Worm (Caenorhabditis elegans) whole organism, L1 larva: ENCODE data around the gene B0361.9.

Experiments
- C16A3.4 ChIP-seq: fragments of 150-350 bp; optimal IDR thresholded peaks from 2 replicates; lab custom pipeline; 2014; ENCODE audit warnings: missing biosample characterization, missing genetic modification characterization
- aha-1 ChIP-seq: fragments of 150-350 bp; optimal IDR thresholded peaks from 2 replicates; lab custom pipeline; 2014; ENCODE audit warnings: missing biosample characterization, missing genetic modification characterization
- ceh-8 ChIP-seq: fragments of 200-800 bp; sonication (Bioruptor generic); optimal IDR thresholded peaks from 2 replicates; lab custom pipeline; 2018; ENCODE audit warnings: mild to moderate bottlenecking, missing genetic modification characterization, moderate library complexity, missing compliant biosample characterization
- ceh-82 ChIP-seq, 3 experiments: fragments of 150-350 bp in 1 of 3; sonication (generic microtip) in 2 of 3; optimal IDR thresholded peaks; 2 replicates each; lab custom pipeline; 2014 to 2017; ENCODE audit warnings: missing biosample characterization in 3 of 3, missing genetic modification characterization in 3 of 3
- dpl-1 ChIP-seq, 3 experiments: fragments of 150-350 bp in 2 of 3; sonication (generic microtip) in 1 of 3; optimal IDR thresholded peaks; 2 replicates each; lab custom pipeline; 2014 to 2017; ENCODE audit warnings: missing biosample characterization in 3 of 3, missing genetic modification characterization in 3 of 3, missing genetic modification reagents in 3 of 3
- dsc-1 ChIP-seq: sonication (generic microtip); optimal IDR thresholded peaks from 2 replicates; lab custom pipeline; 2016; ENCODE audit warnings: mild to moderate bottlenecking, missing genetic modification characterization, missing compliant biosample characterization
- efl-1 ChIP-seq, 4 experiments: fragments of 150-350 bp; optimal IDR thresholded peaks in 3 of 4; peaks in 1 of 4; 1 replicate in 1 of 4; 2 replicates in 3 of 4; lab custom pipeline; 2014; ENCODE audit warnings: missing biosample characterization in 2 of 4, missing genetic modification characterization in 2 of 4, missing genetic modification reagents in 2 of 4
- elt-2 ChIP-seq: sonication (generic microtip); optimal IDR thresholded peaks from 2 replicates; lab custom pipeline; 2016; ENCODE audit warnings: missing genetic modification characterization, mild to moderate bottlenecking, inconsistent platforms, missing compliant biosample characterization, missing genetic modification reagents
- elt-3 ChIP-seq, 6 experiments: fragments of 150-350 bp in 1 of 6; sonication (generic microtip); optimal IDR thresholded peaks; 2 replicates each; lab custom pipeline; 2017 to 2018; ENCODE audit warnings: missing biosample characterization in 6 of 6, missing genetic modification characterization in 6 of 6, inconsistent platforms in 1 of 6
- ets-5 ChIP-seq: fragments of 200-800 bp; sonication (Bioruptor generic); IDR thresholded peaks from 2 replicates; pipeline ENCODE4 v1.3.6; 2022; ENCODE audit warnings: missing genetic modification characterization, missing compliant biosample characterization
- fkh-10 ChIP-seq: sonication (generic microtip); optimal IDR thresholded peaks from 2 replicates; lab custom pipeline; 2017; ENCODE audit warnings: missing biosample characterization, missing genetic modification reagents, missing genetic modification characterization
- fkh-4 ChIP-seq: sonication (generic microtip); optimal IDR thresholded peaks from 2 replicates; lab custom pipeline; 2016; ENCODE audit warnings: missing compliant biosample characterization, missing genetic modification characterization, borderline replicate concordance
- fkh-8 ChIP-seq: sonication (generic microtip); optimal IDR thresholded peaks from 2 replicates; lab custom pipeline; 2016; ENCODE audit warnings: mild to moderate bottlenecking, missing genetic modification characterization, missing compliant biosample characterization
- fos-1 ChIP-seq: fragments of 150-350 bp; optimal IDR thresholded peaks from 2 replicates; lab custom pipeline; 2014; ENCODE audit warnings: missing biosample characterization, missing genetic modification characterization
- grh-1 ChIP-seq: fragments of 200-800 bp; sonication (Bioruptor generic); IDR thresholded peaks from 2 replicates; pipeline ENCODE4 v1.3.6; 2022; ENCODE audit warnings: missing genetic modification reagents, missing genetic modification characterization, missing compliant biosample characterization
- hlh-17 ChIP-seq: fragments of 200-800 bp; sonication (Bioruptor generic); optimal IDR thresholded peaks from 2 replicates; lab custom pipeline; 2018; ENCODE audit warnings: missing genetic modification characterization, mild to moderate bottlenecking, missing compliant biosample characterization, moderate library complexity, borderline replicate concordance
- hpl-2 ChIP-seq: fragments of 150-350 bp; optimal IDR thresholded peaks from 2 replicates; lab custom pipeline; 2014; ENCODE audit warnings: missing biosample characterization, missing genetic modification reagents, missing genetic modification characterization
- irx-1 ChIP-seq: sonication (generic microtip); optimal IDR thresholded peaks from 2 replicates; lab custom pipeline; 2016; ENCODE audit warnings: missing genetic modification characterization, missing compliant biosample characterization
- isw-1 ChIP-seq: fragments of 200-800 bp; sonication (Bioruptor generic); IDR thresholded peaks from 2 replicates; pipeline ENCODE4 v1.3.6; 2022; ENCODE audit warnings: missing genetic modification characterization, missing compliant biosample characterization
- jun-1 ChIP-seq: fragments of 150-350 bp; optimal IDR thresholded peaks from 2 replicates; lab custom pipeline; 2014; ENCODE audit warnings: missing biosample characterization, missing genetic modification reagents, missing genetic modification characterization
- lin-13 ChIP-seq: fragments of 150-350 bp; optimal IDR thresholded peaks from 2 replicates; lab custom pipeline; 2014; ENCODE audit warnings: missing biosample characterization, missing genetic modification reagents, missing genetic modification characterization
- lin-14 ChIP-seq: fragments of 200-800 bp; sonication (Bioruptor generic); optimal IDR thresholded peaks from 2 replicates; lab custom pipeline; 2018; ENCODE audit warnings: mild to moderate bottlenecking, missing genetic modification characterization, moderate library complexity, missing compliant biosample characterization
- lin-35 ChIP-seq, 2 experiments: fragments of 150-350 bp; optimal IDR thresholded peaks; 2 replicates each; lab custom pipeline; 2014; ENCODE audit warnings: missing biosample characterization in 2 of 2, missing genetic modification characterization in 2 of 2, missing genetic modification reagents in 2 of 2
- lir-3 ChIP-seq: sonication (generic microtip); optimal IDR thresholded peaks from 2 replicates; lab custom pipeline; 2016; ENCODE audit warnings: mild to moderate bottlenecking, missing genetic modification characterization, moderate library complexity, missing compliant biosample characterization; ENCODE audit not compliant: poor library complexity
- lsy-2 ChIP-seq, 2 experiments: fragments of 150-350 bp; optimal IDR thresholded peaks; 2 replicates each; lab custom pipeline; 2014; ENCODE audit warnings: missing biosample characterization in 2 of 2, missing genetic modification characterization in 2 of 2
- mdl-1 ChIP-seq, 2 experiments: fragments of 150-350 bp; optimal IDR thresholded peaks; 2 replicates each; lab custom pipeline; 2014 to 2017; ENCODE audit warnings: missing biosample characterization in 2 of 2, missing genetic modification characterization in 2 of 2, inconsistent platforms in 1 of 2
- mef-2 ChIP-seq: fragments of 150-350 bp; optimal IDR thresholded peaks from 2 replicates; lab custom pipeline; 2014; ENCODE audit warnings: missing biosample characterization, missing genetic modification characterization
- mep-1 ChIP-seq: fragments of 150-350 bp; optimal IDR thresholded peaks from 2 replicates; lab custom pipeline; 2014; ENCODE audit warnings: missing biosample characterization, missing genetic modification characterization
- nhr-19 ChIP-seq: fragments of 200-800 bp; sonication (Bioruptor generic); conservative IDR thresholded peaks from 2 replicates; pipeline ENCODE4 v1.3.6; 2022; ENCODE audit warnings: missing genetic modification characterization, missing compliant biosample characterization
- nhr-20 ChIP-seq: sonication (generic microtip); optimal IDR thresholded peaks from 2 replicates; lab custom pipeline; 2016; ENCODE audit warnings: mild to moderate bottlenecking, missing genetic modification characterization, missing compliant biosample characterization
- nhr-47 ChIP-seq: sonication (generic microtip); optimal IDR thresholded peaks from 2 replicates; lab custom pipeline; 2016; ENCODE audit warnings: mild to moderate bottlenecking, missing genetic modification characterization, moderate library complexity, missing compliant biosample characterization
- nhr-71 ChIP-seq: sonication (generic microtip); optimal IDR thresholded peaks from 2 replicates; lab custom pipeline; 2016; ENCODE audit warnings: mild to moderate bottlenecking, missing genetic modification characterization, moderate library complexity, missing compliant biosample characterization
- nhr-90 ChIP-seq: sonication (generic microtip); optimal IDR thresholded peaks from 2 replicates; lab custom pipeline; 2016; ENCODE audit warnings: mild to moderate bottlenecking, missing genetic modification characterization, missing compliant biosample characterization; ENCODE audit not compliant: poor library complexity
- rnt-1 ChIP-seq: sonication (generic microtip); optimal IDR thresholded peaks from 2 replicates; lab custom pipeline; 2016; ENCODE audit warnings: mild to moderate bottlenecking, missing genetic modification characterization, moderate library complexity, missing compliant biosample characterization
- skn-1 ChIP-seq: fragments of 150-350 bp; optimal IDR thresholded peaks from 2 replicates; lab custom pipeline; 2014; ENCODE audit warnings: missing biosample characterization, missing genetic modification characterization
- snpc-4 ChIP-seq: fragments of 150-350 bp; optimal IDR thresholded peaks from 2 replicates; lab custom pipeline; 2014; ENCODE audit warnings: missing biosample characterization, missing genetic modification characterization
- snu-23 ChIP-seq: sonication (generic microtip); optimal IDR thresholded peaks from 2 replicates; lab custom pipeline; 2016; ENCODE audit warnings: missing genetic modification characterization, missing compliant biosample characterization
- sox-4 ChIP-seq: sonication (generic microtip); optimal IDR thresholded peaks from 2 replicates; lab custom pipeline; 2016; ENCODE audit warnings: missing genetic modification characterization, missing compliant biosample characterization
- sup-37 ChIP-seq: fragments of 200-800 bp; sonication (Bioruptor generic); optimal IDR thresholded peaks from 2 replicates; lab custom pipeline; 2018; ENCODE audit warnings: mild to moderate bottlenecking, missing genetic modification characterization, missing compliant biosample characterization
- swsn-7 ChIP-seq: sonication (generic microtip); optimal IDR thresholded peaks from 2 replicates; lab custom pipeline; 2016; ENCODE audit warnings: missing genetic modification characterization, missing compliant biosample characterization
- tbx-2 ChIP-seq: sonication (generic microtip); optimal IDR thresholded peaks from 2 replicates; lab custom pipeline; 2016; ENCODE audit warnings: missing genetic modification characterization, missing compliant biosample characterization
- unc-62 ChIP-seq: fragments of 150-350 bp; optimal IDR thresholded peaks from 2 replicates; lab custom pipeline; 2014; ENCODE audit warnings: missing biosample characterization, missing genetic modification reagents, missing genetic modification characterization
- xbp-1 ChIP-seq: sonication (generic microtip); optimal IDR thresholded peaks from 2 replicates; lab custom pipeline; 2016; ENCODE audit warnings: missing genetic modification characterization, missing compliant biosample characterization
- zip-4 ChIP-seq: fragments of 200-800 bp; sonication (Bioruptor generic); optimal IDR thresholded peaks from 2 replicates; lab custom pipeline; 2018; ENCODE audit warnings: mild to moderate bottlenecking, missing genetic modification characterization, moderate library complexity, missing compliant biosample characterization
- ztf-11 ChIP-seq, 2 experiments: sonication (generic microtip); optimal IDR thresholded peaks; 2 replicates each; lab custom pipeline; 2016 to 2017; ENCODE audit warnings: missing genetic modification characterization in 2 of 2, missing biosample characterization in 1 of 2, missing compliant biosample characterization in 1 of 2

B0361.9 gene

ce11 chrIII:7281179-7281578 lies 18.3 kb downstream of the B0361.9 start, which contains the start of gene B0361.3 (continued):
- no peak for TF ChIP-seq unc-62 (GFP tag; lab: Kevin White, UChicago)
- TF ChIP-seq fkh-10 (GFP tag; lab: Kevin White, UChicago) = no peak
- peak in 1 of 3 experiments; percentile 26 for TF ChIP-seq dpl-1 (GFP tag; optimal IDR thresholded peaks at IDR 0.05; lab: Kevin White, UChicago)
- TF ChIP-seq mef-2 (tag; lab: Kevin White, UChicago) = no peak
- no peak for TF ChIP-seq lir-3 (tag; lab: Kevin White, UChicago)
- no peak for TF ChIP-seq ceh-82 (tag; optimal IDR thresholded peaks at IDR 0.05; lab: Kevin White, UChicago)

- TF ChIP-seq fkh-8 (tag; lab: Kevin White, UChicago) = peak; percentile 65
- no peak for TF ChIP-seq sup-37
- TF ChIP-seq ceh-8 = peak; percentile 7
- TF ChIP-seq xbp-1 = peak; percentile 51
- TF ChIP-seq jun-1 (tag; lab: Kevin White, UChicago) = peak; percentile 77
- no peak for TF ChIP-seq elt-3 (tag; optimal IDR thresholded peaks at IDR 0.05; lab: Kevin White, UChicago)
- TF ChIP-seq C16A3.4 (tag; lab: Kevin White, UChicago) = peak; percentile 78
- TF ChIP-seq ets-5 (GFP tag; lab: Robert Waterston, UW) = no peak
- TF ChIP-seq lin-14 (GFP tag; lab: Kevin White, UChicago) = peak; percentile 41
- peak; percentile 57 for TF ChIP-seq snu-23
- TF ChIP-seq sox-4 (tag; lab: Kevin White, UChicago) = peak; percentile 11
- TF ChIP-seq efl-1 (optimal IDR thresholded peaks at IDR 0.05; lab: Kevin White, UChicago) = peak; percentile 39 to 71
- peak; percentile 62 to 98 for TF ChIP-seq efl-1 (GFP tag; optimal IDR thresholded peaks at IDR 0.05 in 1 of 2; lab: Kevin White, UChicago)
- no peak for TF ChIP-seq grh-1 (GFP tag; lab: Robert Waterston, UW)
- no peak for TF ChIP-seq fkh-4
- TF ChIP-seq lin-13 (GFP tag; lab: Kevin White, UChicago) = peak; percentile 15
- peak; percentile 26 for TF ChIP-seq mep-1
- TF ChIP-seq nhr-20 (tag; lab: Kevin White, UChicago) = peak; percentile 64
- TF ChIP-seq ceh-82 (tag; optimal IDR thresholded peaks at IDR 0.05; lab: Kevin White, UChicago) = peak in 2 of 3 experiments; percentile 58 to 61
- TF ChIP-seq skn-1 (tag; lab: Kevin White, UChicago) = peak; percentile 76
- peak; percentile 3 for TF ChIP-seq dsc-1 (tag; lab: Kevin White, UChicago)
- TF ChIP-seq isw-1 (GFP tag; lab: Robert Waterston, UW) = peak; percentile 38
- TF ChIP-seq rnt-1 (tag; lab: Kevin White, UChicago) = peak; percentile 16
- TF ChIP-seq swsn-7 (tag; lab: Kevin White, UChicago) = peak; percentile 72
- no peak for TF ChIP-seq aha-1 (tag; lab: Kevin White, UChicago)
- TF ChIP-seq nhr-19 (GFP tag; lab: Robert Waterston, UW) = peak; percentile 40; the same call in 1 of the 2 replicates
- TF ChIP-seq lin-35 (GFP tag; optimal IDR thresholded peaks at IDR 0.05; lab: Kevin White, UChicago) = peak; percentile 13 to 73
- TF ChIP-seq unc-62 (GFP tag; lab: Kevin White, UChicago) = no peak
- peak; percentile 48 for TF ChIP-seq nhr-90 (tag; lab: Kevin White, UChicago)
- peak; percentile 98 for TF ChIP-seq snpc-4
- TF ChIP-seq fos-1 (tag; lab: Kevin White, UChicago) = peak; percentile 64
- peak; percentile 73 for TF ChIP-seq nhr-71 (tag; lab: Kevin White, UChicago)
- TF ChIP-seq dpl-1 (GFP tag; optimal IDR thresholded peaks at IDR 0.05; lab: Kevin White, UChicago) = peak; percentile 41 to 65 (median 64)
- TF ChIP-seq lsy-2 (tag; optimal IDR thresholded peaks at IDR 0.05; lab: Kevin White, UChicago) = peak; percentile 49 to 85
- peak; percentile 54 for TF ChIP-seq zip-4 (GFP tag; lab: Kevin White, UChicago)
- TF ChIP-seq tbx-2 (tag; lab: Kevin White, UChicago) = peak; percentile 2
- no peak for TF ChIP-seq ztf-11 (tag; optimal IDR thresholded peaks at IDR 0.05; lab: Kevin White, UChicago)
- TF ChIP-seq nhr-47 (tag; lab: Kevin White, UChicago) = peak; percentile 74
- peak; percentile 43 for TF ChIP-seq irx-1 (tag; lab: Kevin White, UChicago)
- peak in 1 of 2 experiments; percentile 37 for TF ChIP-seq mdl-1 (tag; optimal IDR thresholded peaks at IDR 0.05; lab: Kevin White, UChicago)
- peak; percentile 66 for TF ChIP-seq elt-2 (tag; lab: Kevin White, UChicago)
- TF ChIP-seq hlh-17 (GFP tag; lab: Kevin White, UChicago) = no peak
- TF ChIP-seq hpl-2 (GFP tag; lab: Kevin White, UChicago) = peak; percentile 27
Observed at ce11 chrIII:7278491-7278890, 20.9 kb downstream of the B0361.9 start.
